Fruit fly (Drosophila melanogaster) whole organism, prepupa: Measurements from ENCODE around the gene CG31915.

Experiments
- CG11294 ChIP-seq: fragments of 200-800 bp; sonication (Bioruptor generic); IDR thresholded peaks from 2 replicates; pipeline ENCODE4 v1.3.6; 2022; ENCODE audit warnings: missing biosample characterization, missing genetic modification characterization
- CG11902 ChIP-seq: fragments of 200-800 bp; sonication (Bioruptor generic); optimal IDR thresholded peaks from 3 replicates; lab custom pipeline; 2016; ENCODE audit warnings: missing biosample characterization, missing genetic modification characterization
- CG1621 ChIP-seq: fragments of 200-800 bp; sonication (Bioruptor generic); optimal IDR thresholded peaks from 3 replicates; lab custom pipeline; 2018; ENCODE audit warnings: missing biosample characterization, mild to moderate bottlenecking, missing genetic modification characterization
- CG3032 ChIP-seq: fragments of 200-800 bp; optimal IDR thresholded peaks from 2 replicates; lab custom pipeline; 2019; ENCODE audit warnings: missing biosample characterization, mild to moderate bottlenecking, missing genetic modification characterization, moderate library complexity
- CG31627 ChIP-seq: fragments of 200-800 bp; sonication (Bioruptor generic); optimal IDR thresholded peaks from 3 replicates; lab custom pipeline; 2016; ENCODE audit warnings: missing biosample characterization, missing genetic modification characterization
- CG3919 ChIP-seq: fragments of 200-800 bp; sonication (Bioruptor generic); optimal IDR thresholded peaks from 3 replicates; lab custom pipeline; 2016; ENCODE audit warnings: missing biosample characterization, missing genetic modification characterization
- CG4318 ChIP-seq: fragments of 200-800 bp; sonication (Bioruptor generic); optimal IDR thresholded peaks from 3 replicates; lab custom pipeline; 2017; ENCODE audit warnings: missing biosample characterization, mild to moderate bottlenecking, missing genetic modification characterization
- CG6163 ChIP-seq: fragments of 200-800 bp; sonication (Bioruptor generic); IDR thresholded peaks from 3 replicates; pipeline ENCODE4 v1.3.6; 2022; ENCODE audit warnings: missing biosample characterization, missing genetic modification characterization
- CG6792 ChIP-seq: fragments of 200-800 bp; sonication (Bioruptor generic); optimal IDR thresholded peaks from 3 replicates; lab custom pipeline; 2016; ENCODE audit warnings: missing biosample characterization, missing genetic modification characterization
- CG6808 ChIP-seq: fragments of 200-800 bp; sonication (Bioruptor generic); optimal IDR thresholded peaks from 3 replicates; lab custom pipeline; 2017; ENCODE audit warnings: missing biosample characterization, missing genetic modification characterization, mild to moderate bottlenecking, moderate library complexity, missing genetic modification reagents
- CG8119 ChIP-seq: fragments of 200-800 bp; sonication (Bioruptor generic); IDR thresholded peaks from 3 replicates; pipeline ENCODE4 v1.3.6; 2022; ENCODE audit warnings: missing biosample characterization, missing genetic modification characterization
- CG8319 ChIP-seq: fragments of 200-800 bp; sonication (Bioruptor generic); optimal IDR thresholded peaks from 3 replicates; lab custom pipeline; 2016; ENCODE audit warnings: missing biosample characterization, missing genetic modification characterization
- CG8632 ChIP-seq: fragments of 200-800 bp; sonication (Bioruptor generic); optimal IDR thresholded peaks from 3 replicates; lab custom pipeline; 2016; ENCODE audit warnings: missing biosample characterization, missing genetic modification characterization
- CG9139 ChIP-seq: fragments of 200-800 bp; sonication (Bioruptor generic); optimal IDR thresholded peaks from 3 replicates; lab custom pipeline; 2017; ENCODE audit warnings: missing biosample characterization, mild to moderate bottlenecking, missing genetic modification characterization
- Eip75B ChIP-seq: fragments of 200-800 bp; sonication (Bioruptor generic); optimal IDR thresholded peaks from 3 replicates; lab custom pipeline; 2016; ENCODE audit warnings: missing biosample characterization, missing genetic modification characterization
- Eip78C ChIP-seq: fragments of 200-800 bp; sonication (Bioruptor generic); peaks from one replicate; lab custom pipeline; 2016; ENCODE audit warnings: missing biosample characterization, missing genetic modification characterization
- Eip93F ChIP-seq: fragments of 200-800 bp; sonication (Bioruptor generic); optimal IDR thresholded peaks from 2 replicates; lab custom pipeline; 2016; ENCODE audit warnings: missing biosample characterization, mild to moderate bottlenecking, missing genetic modification characterization
- Ets21C ChIP-seq: fragments of 200-800 bp; sonication (Bioruptor generic); optimal IDR thresholded peaks from 3 replicates; lab custom pipeline; 2016; ENCODE audit warnings: missing biosample characterization, missing genetic modification characterization
- Ets96B ChIP-seq: fragments of 200-800 bp; optimal IDR thresholded peaks from 2 replicates; lab custom pipeline; 2019; ENCODE audit warnings: missing biosample characterization, mild to moderate bottlenecking, missing genetic modification characterization, moderate library complexity
- Hr38 ChIP-seq: sonication (Bioruptor generic); optimal IDR thresholded peaks from 2 replicates; lab custom pipeline; 2016; ENCODE audit warnings: missing biosample characterization, missing genetic modification characterization
- Hr39 ChIP-seq: fragments of 200-800 bp; sonication (Bioruptor generic); optimal IDR thresholded peaks from 2 replicates; lab custom pipeline; 2016; ENCODE audit warnings: missing biosample characterization, missing genetic modification characterization
- Hr4 ChIP-seq: fragments of 200-800 bp; sonication (Bioruptor generic); optimal IDR thresholded peaks from 3 replicates; lab custom pipeline; 2016; ENCODE audit warnings: missing biosample characterization, missing genetic modification characterization
- Met ChIP-seq: fragments of 200-800 bp; sonication (Bioruptor generic); optimal IDR thresholded peaks from 3 replicates; lab custom pipeline; 2016; ENCODE audit warnings: missing biosample characterization, missing genetic modification characterization
- OdsH ChIP-seq: fragments of 200-800 bp; sonication (Bioruptor generic); optimal IDR thresholded peaks from 3 replicates; lab custom pipeline; 2016; ENCODE audit warnings: missing biosample characterization, missing genetic modification characterization
- Smox ChIP-seq: fragments of 200-800 bp; sonication (Bioruptor generic); optimal IDR thresholded peaks from 3 replicates; lab custom pipeline; 2016; ENCODE audit warnings: missing biosample characterization, missing genetic modification characterization
- Sox102F ChIP-seq: fragments of 200-800 bp; sonication (Bioruptor generic); optimal IDR thresholded peaks from 2 replicates; lab custom pipeline; 2016; ENCODE audit warnings: missing biosample characterization, mild to moderate bottlenecking, missing genetic modification characterization
- Sox14 ChIP-seq: fragments of 200-800 bp; sonication (Bioruptor generic); optimal IDR thresholded peaks from 3 replicates; lab custom pipeline; 2016; ENCODE audit warnings: missing biosample characterization, missing genetic modification characterization
- achi ChIP-seq: fragments of 200-800 bp; sonication (Bioruptor generic); optimal IDR thresholded peaks from 3 replicates; lab custom pipeline; 2016; ENCODE audit warnings: missing biosample characterization, missing genetic modification characterization
- cyc ChIP-seq: fragments of 200-800 bp; sonication (Bioruptor generic); optimal IDR thresholded peaks from 3 replicates; lab custom pipeline; 2016; ENCODE audit warnings: missing biosample characterization, missing genetic modification characterization
- dac ChIP-seq: fragments of 200-800 bp; sonication (Bioruptor generic); optimal IDR thresholded peaks from 2 replicates; lab custom pipeline; 2017; ENCODE audit warnings: missing biosample characterization, mild to moderate bottlenecking, missing genetic modification characterization
- dsx ChIP-seq: fragments of 200-800 bp; optimal IDR thresholded peaks from 3 replicates; lab custom pipeline; 2019; ENCODE audit warnings: missing biosample characterization, mild to moderate bottlenecking, missing genetic modification characterization, moderate library complexity; ENCODE audit not compliant: poor library complexity, severe bottlenecking
- eg ChIP-seq: fragments of 200-800 bp; sonication (Bioruptor generic); IDR thresholded peaks from 3 replicates; pipeline ENCODE4 v1.3.6; 2022; ENCODE audit warnings: missing biosample characterization, missing genetic modification characterization
- esn ChIP-seq: fragments of 200-800 bp; sonication (Bioruptor generic); optimal IDR thresholded peaks from 2 replicates; lab custom pipeline; 2016; ENCODE audit warnings: missing biosample characterization, mild to moderate bottlenecking, missing genetic modification characterization, moderate library complexity
- fd59A ChIP-seq: fragments of 200-800 bp; sonication (Bioruptor generic); optimal IDR thresholded peaks from 2 replicates; lab custom pipeline; 2017; ENCODE audit warnings: missing biosample characterization, mild to moderate bottlenecking, missing genetic modification characterization, missing genetic modification reagents
- fd85E ChIP-seq: fragments of 200-800 bp; sonication (Bioruptor generic); optimal IDR thresholded peaks from 3 replicates; lab custom pipeline; 2016; ENCODE audit warnings: missing biosample characterization, missing genetic modification characterization
- fkh ChIP-seq: fragments of 200-800 bp; sonication (Bioruptor generic); optimal IDR thresholded peaks from 3 replicates; lab custom pipeline; 2017; ENCODE audit warnings: missing biosample characterization, mild to moderate bottlenecking, missing genetic modification characterization, moderate library complexity
- lz ChIP-seq: fragments of 200-800 bp; sonication (Bioruptor generic); optimal IDR thresholded peaks from 3 replicates; lab custom pipeline; 2016; ENCODE audit warnings: missing biosample characterization, missing genetic modification characterization
- net ChIP-seq: fragments of 200-800 bp; sonication (Bioruptor generic); optimal IDR thresholded peaks from 3 replicates; lab custom pipeline; 2016; ENCODE audit warnings: missing biosample characterization, missing genetic modification characterization
- pdm3 ChIP-seq: fragments of 200-800 bp; sonication (Bioruptor generic); optimal IDR thresholded peaks from 3 replicates; lab custom pipeline; 2016; ENCODE audit warnings: missing biosample characterization, missing genetic modification characterization
- salr ChIP-seq, 2 experiments: fragments of 200-800 bp; sonication (Bioruptor generic); optimal IDR thresholded peaks; 3 replicates each; lab custom pipeline; 2016 to 2018; ENCODE audit warnings: missing biosample characterization in 2 of 2, missing genetic modification characterization in 2 of 2, mild to moderate bottlenecking in 1 of 2
- spab ChIP-seq: fragments of 200-800 bp; sonication (Bioruptor generic); optimal IDR thresholded peaks from 2 replicates; lab custom pipeline; 2017; ENCODE audit warnings: missing biosample characterization, mild to moderate bottlenecking, missing genetic modification characterization, missing genetic modification reagents
- ss ChIP-seq, 2 experiments: fragments of 200-800 bp; sonication (Bioruptor generic); optimal IDR thresholded peaks; 2 replicates in 1 of 2; 3 replicates in 1 of 2; lab custom pipeline; 2017 to 2018; ENCODE audit warnings: mild to moderate bottlenecking in 2 of 2, missing biosample characterization in 2 of 2, missing genetic modification characterization in 2 of 2, moderate library complexity in 1 of 2
- svp ChIP-seq: fragments of 200-800 bp; sonication (Bioruptor generic); peaks from one replicate; lab custom pipeline; 2016; ENCODE audit warnings: missing biosample characterization, missing genetic modification characterization
- topi ChIP-seq: fragments of 200-800 bp; sonication (Bioruptor generic); optimal IDR thresholded peaks from 3 replicates; lab custom pipeline; 2016; ENCODE audit warnings: missing biosample characterization, missing genetic modification characterization

Gene CG31915

dm6 chr2L:5483093-5483492 is 44.8 kb upstream of the CG31915 start (continued):
- TF ChIP-seq CG8119 (GFP tag; lab: Robert Waterston, UW): peak; percentile 84
- peak; percentile 74 for TF ChIP-seq esn
- no peak for TF ChIP-seq fkh
- peak; percentile 4 for TF ChIP-seq CG9139 (GFP tag; lab: Kevin White, UChicago)
- TF ChIP-seq net (GFP tag; lab: Kevin White, UChicago): peak; percentile 52
- TF ChIP-seq Eip93F (GFP tag; lab: Kevin White, UChicago): no peak
- peak; percentile 56 for TF ChIP-seq CG8632 (GFP tag; lab: Kevin White, UChicago)
- peak; percentile 45 to 56 for TF ChIP-seq ss (GFP tag; optimal IDR thresholded peaks at IDR 0.05; lab: Kevin White, UChicago)
- TF ChIP-seq CG3919: peak; percentile 79
- TF ChIP-seq spab (GFP tag; lab: Kevin White, UChicago): peak; percentile 51
- peak; percentile 76 for TF ChIP-seq Met (GFP tag; lab: Kevin White, UChicago)
- TF ChIP-seq CG11294 (GFP tag; lab: Robert Waterston, UW): no peak
- TF ChIP-seq OdsH: peak; percentile 70
- peak; percentile 33 for TF ChIP-seq fd59A (GFP tag; lab: Kevin White, UChicago)
- TF ChIP-seq pdm3 (GFP tag; lab: Kevin White, UChicago): peak; percentile 64
- peak; percentile 67 for TF ChIP-seq Sox102F (GFP tag; lab: Kevin White, UChicago)
- peak; percentile 63 for TF ChIP-seq Smox (GFP tag; lab: Kevin White, UChicago)

- TF ChIP-seq fd85E (GFP tag; lab: Kevin White, UChicago) (no peak), lz (GFP tag; lab: Kevin White, UChicago) (no peak), fkh (no peak), CG8119 (GFP tag; lab: Robert Waterston, UW) (no peak), net (GFP tag; lab: Kevin White, UChicago) (no peak), svp (GFP tag; lab: Kevin White, UChicago) (no peak), Hr38 (GFP tag; lab: Kevin White, UChicago) (no peak), CG4318 (no peak), Eip75B (GFP tag; lab: Kevin White, UChicago) (no peak), eg (GFP tag; lab: Robert Waterston, UW) (no peak), CG3032 (tag; lab: Kevin White, UChicago) (no peak), Hr39 (GFP tag; lab: Kevin White, UChicago) (no peak), CG31627 (no peak), Eip93F (GFP tag; lab: Kevin White, UChicago) (no peak), CG8319 (GFP tag; lab: Kevin White, UChicago) (no peak), dac (GFP tag; lab: Kevin White, UChicago) (no peak), Hr4 (no peak), CG6792 (GFP tag; lab: Kevin White, UChicago) (no peak), CG3919 (no peak)
- TF ChIP-seq, all 60 proteins: peak for 0
Observed at dm6 chr2L:5489084-5489617, 38.8 kb upstream of the CG31915 start.

- TF ChIP-seq CG3919: peak; percentile 62
- no peak for TF ChIP-seq Ets96B (tag; lab: Kevin White, UChicago)
- TF ChIP-seq CG6792 (GFP tag; lab: Kevin White, UChicago): no peak
- peak; percentile 7 for TF ChIP-seq achi (GFP tag; lab: Kevin White, UChicago)
- TF ChIP-seq CG11902 (GFP tag; lab: Kevin White, UChicago): no peak
- no peak for TF ChIP-seq Eip75B (GFP tag; lab: Kevin White, UChicago)
- no peak for TF ChIP-seq esn
- peak; percentile 51 for TF ChIP-seq svp (GFP tag; lab: Kevin White, UChicago)
- no peak for TF ChIP-seq CG8632 (GFP tag; lab: Kevin White, UChicago)
- TF ChIP-seq fd85E (GFP tag; lab: Kevin White, UChicago): no peak
- no peak for TF ChIP-seq cyc (GFP tag; lab: Kevin White, UChicago)
- 0 out of 3 replicates have a peak, but pooled peaks have one; percentile 8 for TF ChIP-seq eg (GFP tag; lab: Robert Waterston, UW)
- peak; percentile 29 for TF ChIP-seq CG9139 (GFP tag; lab: Kevin White, UChicago)
- TF ChIP-seq Met (GFP tag; lab: Kevin White, UChicago): no peak
- TF ChIP-seq CG6808 (GFP tag; lab: Kevin White, UChicago): peak; percentile 59
- TF ChIP-seq Smox (GFP tag; lab: Kevin White, UChicago): no peak
- no peak for TF ChIP-seq Ets21C (GFP tag; lab: Kevin White, UChicago)
- TF ChIP-seq CG1621 (tag; lab: Kevin White, UChicago): no peak
- peak; percentile 63 to 77 for TF ChIP-seq ss (GFP tag; optimal IDR thresholded peaks at IDR 0.05; lab: Kevin White, UChicago)
- TF ChIP-seq CG11294 (GFP tag; lab: Robert Waterston, UW): no peak
- TF ChIP-seq salr (GFP tag; optimal IDR thresholded peaks at IDR 0.05; lab: Kevin White, UChicago): no peak
- peak; percentile 60 for TF ChIP-seq Eip78C
- no peak for TF ChIP-seq lz (GFP tag; lab: Kevin White, UChicago)
- TF ChIP-seq CG6163: peak; percentile 40; the same call in 1 of the 3 replicates
- peak; percentile 36 for TF ChIP-seq dsx (GFP tag; lab: Kevin White, UChicago)
- TF ChIP-seq spab (GFP tag; lab: Kevin White, UChicago): peak; percentile 16
- TF ChIP-seq Sox14 (GFP tag; lab: Kevin White, UChicago): no peak
- no peak for TF ChIP-seq topi (GFP tag; lab: Kevin White, UChicago)
Observed at dm6 chr2L:5489757-5490359, 38.1 kb upstream of the CG31915 start.
